Fruit fly (Drosophila melanogaster): ENCODE results near the gene CG11722.

The CG11722 gene

dm6 chr3R:10080699-10081098 lies 35.4 kb upstream of the CG11722 start (continued):
- TF ChIP-seq sqz (GFP tag; optimal IDR thresholded peaks at IDR 0.05) (no peak), ftz-f1 (GFP tag; optimal IDR thresholded peaks at IDR 0.05) (peak; percentile 85), CG8281 (tag; optimal IDR thresholded peaks at IDR 0.05) (no peak), dmrt11E (tag; optimal IDR thresholded peaks at IDR 0.05) (no peak), jing (GFP tag; optimal IDR thresholded peaks at IDR 0.05) (no peak), Hr51 (GFP tag; optimal IDR thresholded peaks at IDR 0.05) (no peak), chinmo (GFP tag; IDR thresholded peaks at IDR 0.05; ENCODE audit: partially characterized antibody) (peak; percentile 69; the same call in 1 of the 4 replicates), ERR (GFP tag; optimal IDR thresholded peaks at IDR 0.05) (peak; percentile 55), CG6683 (GFP tag; optimal IDR thresholded peaks at IDR 0.05) (no peak), twi (tag; optimal IDR thresholded peaks at IDR 0.05) (no peak), row (GFP tag; IDR thresholded peaks at IDR 0.05) (0 out of 3 replicates have a peak, but pooled peaks have one; percentile 5), cg (GFP tag; optimal IDR thresholded peaks at IDR 0.05) (peak; percentile 55), CG2120 (GFP tag; optimal IDR thresholded peaks at IDR 0.05) (no peak)

- TF ChIP-seq Rx (GFP tag; IDR thresholded peaks at IDR 0.05) (peak; percentile 14; the same call in 1 of the 2 replicates), pan (optimal IDR thresholded peaks at IDR 0.05) (no peak), pan (GFP tag; optimal IDR thresholded peaks at IDR 0.05 in 1 of 2, IDR thresholded peaks at IDR 0.05 in 1 of 2) (no peak), nmo (GFP tag; optimal IDR thresholded peaks at IDR 0.05) (peak; percentile 38), CG7271 (tag; optimal IDR thresholded peaks at IDR 0.05) (no peak), al (GFP tag; IDR thresholded peaks at IDR 0.05) (no peak), NC2β (GFP tag; optimal IDR thresholded peaks at IDR 0.05) (peak; percentile 24), repo (GFP tag; optimal IDR thresholded peaks at IDR 0.05) (no peak), CG12219 (GFP tag; optimal IDR thresholded peaks at IDR 0.05) (peak; percentile 7), ewg (GFP tag; optimal IDR thresholded peaks at IDR 0.05) (peak; percentile 17), prd (optimal IDR thresholded peaks at IDR 0.05) (no peak), prd (GFP tag; IDR thresholded peaks at IDR 0.05) (peak; percentile 64), CG6254 (GFP tag; optimal IDR thresholded peaks at IDR 0.05) (no peak), lbe (GFP tag; optimal IDR thresholded peaks at IDR 0.05) (no peak), Dbx (GFP tag; IDR thresholded peaks at IDR 0.05) (no peak), gem (tag; optimal IDR thresholded peaks at IDR 0.05) (peak; percentile 62), dysf (GFP tag; IDR thresholded peaks at IDR 0.05) (peak; percentile 35; the same call in 1 of the 3 replicates), CG13287 (GFP tag; IDR thresholded peaks at IDR 0.05; ENCODE audit: partially characterized antibody) (no peak), Mrtf (GFP tag; IDR thresholded peaks at IDR 0.05) (0 out of 3 replicates have a peak, but pooled peaks have one; percentile 29), ci (GFP tag; IDR thresholded peaks at IDR 0.05) (peak; percentile 79; the same call in 2 of the 3 replicates), row (GFP tag; IDR thresholded peaks at IDR 0.05) (peak; percentile 49), CG43689 (GFP tag; IDR thresholded peaks at IDR 0.05) (0 out of 2 replicates have a peak, but pooled peaks have one; percentile 6), Xrp1 (GFP tag; IDR thresholded peaks at IDR 0.05) (0 out of 2 replicates have a peak, but pooled peaks have one; percentile 30), vvl (GFP tag; IDR thresholded peaks at IDR 0.05) (peak; percentile 61), Med (GFP tag) (peak; percentile 57), en (GFP tag; optimal IDR thresholded peaks at IDR 0.05) (peak; percentile 2), Nf-YA (GFP tag; IDR thresholded peaks at IDR 0.05) (no peak), CG11504 (tag; optimal IDR thresholded peaks at IDR 0.05) (peak; percentile 64), CG18764 (GFP tag; optimal IDR thresholded peaks at IDR 0.05) (peak; percentile 9), CG1832 (GFP tag; optimal IDR thresholded peaks at IDR 0.05) (peak; percentile 58), pum (GFP tag; optimal IDR thresholded peaks at IDR 0.05) (peak; percentile 10), Vsx1 (GFP tag; optimal IDR thresholded peaks at IDR 0.05) (no peak), Dek (tag; optimal IDR thresholded peaks at IDR 0.05) (no peak), chinmo (GFP tag; IDR thresholded peaks at IDR 0.05; ENCODE audit: partially characterized antibody) (peak; percentile 72; the same call in 2 of the 4 replicates), CG13424 (tag; optimal IDR thresholded peaks at IDR 0.05) (peak; percentile 8), HLH3B (GFP tag; IDR thresholded peaks at IDR 0.05) (0 out of 2 replicates have a peak, but pooled peaks have one; percentile 40), Bgb (GFP tag; IDR thresholded peaks at IDR 0.05; ENCODE audit: partially characterized antibody) (no peak)
Observed at dm6 chr3R:10079267-10079987, 34.1 kb upstream of the CG11722 start.

Data from whole organism, embryonic.